Worm (Caenorhabditis elegans): ENCODE data around the gene Y51H7C.12.

DNA sequence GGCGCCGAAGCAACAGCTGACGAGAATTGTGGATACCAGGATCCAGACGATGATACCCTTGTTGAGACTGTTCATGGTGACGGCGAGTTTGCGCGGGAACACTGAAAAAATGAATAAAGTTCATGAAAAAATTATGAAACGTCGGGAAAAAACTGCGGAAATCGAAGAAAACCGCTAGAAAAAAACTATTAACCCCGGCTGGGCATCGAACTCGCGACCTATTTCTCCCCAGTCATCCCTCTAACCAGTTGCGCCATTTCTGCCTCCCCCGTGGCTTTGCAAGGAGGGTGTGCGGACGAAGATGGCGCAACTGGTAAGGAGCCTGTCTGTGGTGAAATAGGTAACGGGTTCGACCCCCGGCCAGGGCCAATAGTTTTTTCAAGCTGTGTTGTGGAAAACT, 26.9 kb upstream of the Y51H7C.12 start, which contains the start of gene H17B01.5:
- TF ChIP-seq lir-3 (tag; optimal IDR thresholded peaks at IDR 0.05; ENCODE audit: poor library complexity) (no peak), rnt-1 (tag; optimal IDR thresholded peaks at IDR 0.05) (no peak), unc-62 (GFP tag; optimal IDR thresholded peaks at IDR 0.05) (no peak), nhr-90 (tag; optimal IDR thresholded peaks at IDR 0.05; ENCODE audit: poor library complexity) (no peak), jun-1 (tag; optimal IDR thresholded peaks at IDR 0.05) (no peak), lin-15B (tag; optimal IDR thresholded peaks at IDR 0.05) (no peak), pax-3 (tag; optimal IDR thresholded peaks at IDR 0.05) (no peak), C34B4.2 (tag; optimal IDR thresholded peaks at IDR 0.05) (no peak), snpc-4 (tag; optimal IDR thresholded peaks at IDR 0.05) (no peak), mef-2 (tag; optimal IDR thresholded peaks at IDR 0.05) (no peak), nhr-11 (tag; optimal IDR thresholded peaks at IDR 0.05) (no peak)
